Fruit fly (Drosophila melanogaster) whole organism, pupa: Measurements from ENCODE around the gene CG43731.

Experiments
- CG12605 ChIP-seq: fragments of 200-800 bp; sonication (Bioruptor generic); IDR thresholded peaks from 2 replicates; pipeline ENCODE4 v1.3.6; 2022; ENCODE audit warnings: missing biosample characterization, missing genetic modification characterization
- CG13204 ChIP-seq: fragments of 200-800 bp; sonication (Bioruptor generic); optimal IDR thresholded peaks from 2 replicates; lab custom pipeline; 2018; ENCODE audit warnings: missing biosample characterization, mild to moderate bottlenecking, missing genetic modification characterization, moderate library complexity
- CG14655 ChIP-seq: fragments of 200-800 bp; sonication (Bioruptor generic); optimal IDR thresholded peaks from 3 replicates; lab custom pipeline; 2017; ENCODE audit warnings: mild to moderate bottlenecking, missing biosample characterization, missing genetic modification reagents, missing genetic modification characterization
- CG15710 ChIP-seq: fragments of 200-800 bp; sonication (Bioruptor generic); optimal IDR thresholded peaks from 2 replicates; lab custom pipeline; 2018; ENCODE audit warnings: missing biosample characterization, mild to moderate bottlenecking, missing genetic modification characterization, moderate library complexity
- CG17806 ChIP-seq: fragments of 200-800 bp; sonication (Bioruptor generic); optimal IDR thresholded peaks from 2 replicates; lab custom pipeline; 2018; ENCODE audit warnings: missing biosample characterization, mild to moderate bottlenecking, missing genetic modification characterization, moderate library complexity
- CG32121 ChIP-seq: fragments of 200-800 bp; sonication (Bioruptor generic); IDR thresholded peaks from 2 replicates; pipeline ENCODE4 v1.3.6; 2022; ENCODE audit warnings: missing biosample characterization, missing genetic modification characterization
- CG4496 ChIP-seq: fragments of 200-800 bp; sonication (Bioruptor generic); IDR thresholded peaks from 3 replicates; pipeline ENCODE4 v1.3.6; 2022; ENCODE audit warnings: missing biosample characterization, missing genetic modification characterization
- CG9948 ChIP-seq: fragments of 200-800 bp; sonication (Bioruptor generic); optimal IDR thresholded peaks from 2 replicates; lab custom pipeline; 2018; ENCODE audit warnings: missing biosample characterization, mild to moderate bottlenecking, missing genetic modification characterization, moderate library complexity
- D1 ChIP-seq: fragments of 200-800 bp; sonication (Bioruptor generic); optimal IDR thresholded peaks from 2 replicates; lab custom pipeline; 2018; ENCODE audit warnings: missing biosample characterization, mild to moderate bottlenecking, missing genetic modification characterization, moderate library complexity
- EcR ChIP-seq: fragments of 200-800 bp; sonication (Bioruptor generic); optimal IDR thresholded peaks from 3 replicates; lab custom pipeline; 2019; ENCODE audit warnings: missing biosample characterization, missing genetic modification characterization, mild to moderate bottlenecking, moderate library complexity, missing genetic modification reagents
- Snoo ChIP-seq: fragments of 200-800 bp; sonication (Bioruptor generic); optimal IDR thresholded peaks from 3 replicates; lab custom pipeline; 2017; ENCODE audit warnings: missing biosample characterization, mild to moderate bottlenecking, missing genetic modification characterization, inconsistent platforms
- rn ChIP-seq: fragments of 200-800 bp; sonication (Bioruptor generic); IDR thresholded peaks from 2 replicates; pipeline ENCODE4 v1.3.6; 2022; ENCODE audit warnings: missing biosample characterization, missing genetic modification characterization

DNA sequence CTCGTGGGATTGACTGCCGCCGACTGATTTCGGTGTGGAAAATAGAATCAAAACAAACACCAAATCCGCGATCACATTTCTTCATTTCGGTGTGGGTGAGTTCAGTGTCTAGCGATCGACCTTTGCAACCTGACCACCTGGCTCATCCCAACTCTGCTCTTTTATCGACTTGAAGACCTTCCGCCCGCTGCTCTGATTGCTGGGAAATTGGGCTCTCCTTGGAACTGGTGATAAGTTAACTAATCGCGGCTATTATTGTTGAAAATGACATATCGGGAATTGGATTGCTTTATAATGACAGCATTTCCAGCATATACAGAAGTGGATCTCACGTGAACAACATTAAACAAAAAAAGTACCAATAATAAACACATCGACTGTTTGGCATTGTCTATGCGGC, 4.5 kb upstream of the CG43731 start:
- no peak for TF ChIP-seq Snoo (tag; lab: Kevin White, UChicago)
- no peak for TF ChIP-seq CG13204 (GFP tag; lab: Kevin White, UChicago)
- TF ChIP-seq CG32121 (GFP tag; lab: Robert Waterston, UW) = no peak
- TF ChIP-seq CG15710 = no peak
- no peak for TF ChIP-seq CG14655
- no peak for TF ChIP-seq rn (GFP tag; lab: Robert Waterston, UW)
- TF ChIP-seq CG4496 (GFP tag; lab: Robert Waterston, UW) = no peak
- TF ChIP-seq CG12605 (GFP tag; lab: Robert Waterston, UW) = no peak
- TF ChIP-seq EcR (GFP tag; lab: Kevin White, UChicago) = no peak
- no peak for TF ChIP-seq D1
- TF ChIP-seq CG17806 = no peak
- no peak for TF ChIP-seq CG9948 (tag; lab: Kevin White, UChicago)
